Fruit fly (Drosophila melanogaster) whole organism, embryonic: ENCODE results near the gene CG6153.

Experiments
- Aef1 ChIP-seq: fragments of 200-800 bp; sonication (Bioruptor generic); IDR thresholded peaks from 3 replicates; pipeline ENCODE4 v1.3.6; 2022; ENCODE audit warnings: missing biosample characterization, missing genetic modification characterization
- CG10267 ChIP-seq: fragments of 200-800 bp; sonication (Bioruptor generic); optimal IDR thresholded peaks from 2 replicates; lab custom pipeline; 2018; ENCODE audit warnings: missing biosample characterization, mild to moderate bottlenecking, missing genetic modification characterization, moderate library complexity
- CG13424 ChIP-seq: fragments of 200-800 bp; sonication (Bioruptor generic); optimal IDR thresholded peaks from 2 replicates; lab custom pipeline; 2019; ENCODE audit warnings: missing biosample characterization, mild to moderate bottlenecking, missing genetic modification characterization, moderate library complexity
- CG14710 ChIP-seq: fragments of 200-800 bp; sonication (Bioruptor generic); optimal IDR thresholded peaks from 3 replicates; lab custom pipeline; 2019; ENCODE audit warnings: missing biosample characterization, mild to moderate bottlenecking, missing genetic modification characterization, moderate library complexity
- CG15514 ChIP-seq: fragments of 200-800 bp; sonication (Bioruptor generic); optimal IDR thresholded peaks from 3 replicates; lab custom pipeline; 2017; ENCODE audit warnings: missing biosample characterization, missing genetic modification characterization, mild to moderate bottlenecking, moderate library complexity, missing genetic modification reagents
- CG1603 ChIP-seq: fragments of 200-800 bp; sonication (Bioruptor generic); optimal IDR thresholded peaks from 2 replicates; lab custom pipeline; 2019; ENCODE audit warnings: missing biosample characterization, mild to moderate bottlenecking, missing genetic modification characterization, moderate library complexity
- CG17385 ChIP-seq: fragments of 200-800 bp; sonication (Bioruptor generic); optimal IDR thresholded peaks from 3 replicates; lab custom pipeline; 2018; ENCODE audit warnings: missing biosample characterization, mild to moderate bottlenecking, missing genetic modification characterization
- CG2116 ChIP-seq: fragments of 200-800 bp; sonication (Bioruptor generic); optimal IDR thresholded peaks from 3 replicates; lab custom pipeline; 2018; ENCODE audit warnings: missing biosample characterization, mild to moderate bottlenecking, missing genetic modification characterization
- CG30020 ChIP-seq: fragments of 200-800 bp; optimal IDR thresholded peaks from 2 replicates; lab custom pipeline; 2019; ENCODE audit warnings: missing biosample characterization, mild to moderate bottlenecking, missing genetic modification characterization, moderate library complexity
- CG3995 ChIP-seq: fragments of 200-800 bp; sonication (Bioruptor generic); optimal IDR thresholded peaks from 3 replicates; lab custom pipeline; 2016; ENCODE audit warnings: missing biosample characterization, missing genetic modification characterization
- CG6654 ChIP-seq: fragments of 200-800 bp; sonication (Bioruptor generic); optimal IDR thresholded peaks from 2 replicates; lab custom pipeline; 2017; ENCODE audit warnings: missing biosample characterization, mild to moderate bottlenecking, missing genetic modification characterization
- CG7928 ChIP-seq: fragments of 200-800 bp; sonication (Bioruptor generic); optimal IDR thresholded peaks from 2 replicates; lab custom pipeline; 2017; ENCODE audit warnings: missing biosample characterization, mild to moderate bottlenecking, missing genetic modification characterization
- CG9797 ChIP-seq: fragments of 200-800 bp; sonication (Bioruptor generic); optimal IDR thresholded peaks from 3 replicates; lab custom pipeline; 2018; ENCODE audit warnings: missing biosample characterization, mild to moderate bottlenecking, missing genetic modification characterization
- CG9817 ChIP-seq: fragments of 200-800 bp; sonication (Bioruptor generic); optimal IDR thresholded peaks from 2 replicates; lab custom pipeline; 2018; ENCODE audit warnings: missing biosample characterization, mild to moderate bottlenecking, missing genetic modification characterization, moderate library complexity
- Dp ChIP-seq: fragments of 200-800 bp; sonication (Bioruptor generic); optimal IDR thresholded peaks from 2 replicates; lab custom pipeline; 2018; ENCODE audit warnings: missing biosample characterization, mild to moderate bottlenecking, missing genetic modification characterization, moderate library complexity
- E2f2 ChIP-seq: fragments of 200-800 bp; sonication (Bioruptor generic); IDR thresholded peaks from 2 replicates; pipeline ENCODE4 v1.3.6; 2022; ENCODE audit warnings: missing biosample characterization, missing genetic modification characterization
- Gsc ChIP-seq: fragments of 200-800 bp; sonication (Bioruptor generic); IDR thresholded peaks from 2 replicates; pipeline ENCODE4 v1.3.6; 2022; ENCODE audit warnings: missing biosample characterization, missing genetic modification characterization
- MTF-1 ChIP-seq: fragments of 200-800 bp; sonication (Bioruptor generic); optimal IDR thresholded peaks from 2 replicates; lab custom pipeline; 2018; ENCODE audit warnings: missing biosample characterization, mild to moderate bottlenecking, missing genetic modification characterization, borderline replicate concordance
- NK7.1 ChIP-seq: fragments of 200-800 bp; sonication (Bioruptor generic); optimal IDR thresholded peaks from 3 replicates; lab custom pipeline; 2016; ENCODE audit warnings: missing biosample characterization, missing genetic modification characterization
- Pdp1 ChIP-seq, 2 experiments: fragments of 200-800 bp; sonication (Bioruptor generic); optimal IDR thresholded peaks; 3 replicates each; lab custom pipeline; 2016; ENCODE audit warnings: missing biosample characterization in 2 of 2, missing genetic modification characterization in 2 of 2, mild to moderate bottlenecking in 1 of 2, moderate library complexity in 1 of 2
- Rfx ChIP-seq: fragments of 200-800 bp; sonication (Bioruptor generic); IDR thresholded peaks from 2 replicates; pipeline ENCODE4 v1.3.6; 2022; ENCODE audit warnings: missing biosample characterization, missing genetic modification characterization
- Sry-δ ChIP-seq: fragments of 200-800 bp; sonication (Bioruptor generic); optimal IDR thresholded peaks from 2 replicates; lab custom pipeline; 2016; ENCODE audit warnings: missing biosample characterization, missing genetic modification characterization
- Ssrp ChIP-seq: fragments of 200-800 bp; sonication (Bioruptor generic); optimal IDR thresholded peaks from 2 replicates; lab custom pipeline; 2018; ENCODE audit warnings: missing biosample characterization, mild to moderate bottlenecking, missing genetic modification characterization, moderate library complexity
- Stat92E ChIP-seq, 3 experiments: fragments of >200 bp in 2 of 3; fragments of 200-800 bp in 1 of 3; sonication (Bioruptor generic) in 1 of 3; optimal IDR thresholded peaks; 2 replicates each; lab custom pipeline; 2017 to 2019; ENCODE audit warnings: missing biosample characterization in 3 of 3, missing genetic modification characterization in 3 of 3, mild to moderate bottlenecking in 1 of 3, moderate library complexity in 1 of 3
- TFAM ChIP-seq: fragments of 200-800 bp; sonication (Bioruptor generic); optimal IDR thresholded peaks from 2 replicates; lab custom pipeline; 2017; ENCODE audit warnings: missing biosample characterization, missing genetic modification characterization, inconsistent platforms
- YL-1 ChIP-seq: fragments of 200-800 bp; sonication (Bioruptor generic); optimal IDR thresholded peaks from 3 replicates; lab custom pipeline; 2017; ENCODE audit warnings: missing biosample characterization, mild to moderate bottlenecking, missing genetic modification characterization
- crp ChIP-seq, 2 experiments: fragments of 200-800 bp; sonication (Bioruptor generic); optimal IDR thresholded peaks; 2 replicates in 1 of 2; 3 replicates in 1 of 2; lab custom pipeline; 2017; ENCODE audit warnings: missing biosample characterization in 2 of 2, missing genetic modification characterization in 2 of 2, mild to moderate bottlenecking in 1 of 2, moderate library complexity in 1 of 2
- dm ChIP-seq: fragments of 200-800 bp; sonication (Bioruptor generic); optimal IDR thresholded peaks from 3 replicates; lab custom pipeline; 2016; ENCODE audit warnings: missing biosample characterization, missing genetic modification characterization
- dmrt99B ChIP-seq: fragments of 200-800 bp; sonication (Bioruptor generic); optimal IDR thresholded peaks from 2 replicates; lab custom pipeline; 2018; ENCODE audit warnings: missing biosample characterization, mild to moderate bottlenecking, missing genetic modification characterization, moderate library complexity
- dpn ChIP-seq, 2 experiments: fragments of 200-800 bp; sonication (Bioruptor generic); optimal IDR thresholded peaks; 3 replicates each; lab custom pipeline; 2016; ENCODE audit warnings: missing biosample characterization in 2 of 2, missing genetic modification characterization in 2 of 2
- en ChIP-seq: fragments of 200-800 bp; sonication (Bioruptor generic); optimal IDR thresholded peaks from 2 replicates; lab custom pipeline; 2016; ENCODE audit warnings: missing biosample characterization, missing genetic modification characterization
- eyg ChIP-seq: fragments of 200-800 bp; sonication (Bioruptor generic); optimal IDR thresholded peaks from 3 replicates; lab custom pipeline; 2016; ENCODE audit warnings: missing biosample characterization, missing genetic modification characterization
- ftz-f1 ChIP-seq: fragments of 200-800 bp; sonication (Bioruptor generic); optimal IDR thresholded peaks from 2 replicates; lab custom pipeline; 2016; ENCODE audit warnings: missing biosample characterization, missing genetic modification characterization
- gem ChIP-seq: fragments of 200-800 bp; sonication (Bioruptor generic); optimal IDR thresholded peaks from 2 replicates; lab custom pipeline; 2019; ENCODE audit warnings: missing biosample characterization, mild to moderate bottlenecking, missing genetic modification characterization, moderate library complexity
- hth ChIP-seq: fragments of >200 bp; optimal IDR thresholded peaks from 2 replicates; lab custom pipeline; 2017; ENCODE audit warnings: inconsistent platforms
- nerfin-2 ChIP-seq: fragments of 200-800 bp; sonication (Bioruptor generic); IDR thresholded peaks from 2 replicates; pipeline ENCODE4 v1.3.6; 2022; ENCODE audit warnings: missing biosample characterization, missing genetic modification characterization; ENCODE audit not compliant: partially characterized antibody
- pzg ChIP-seq: fragments of 200-800 bp; sonication (Bioruptor generic); optimal IDR thresholded peaks from 3 replicates; lab custom pipeline; 2018; ENCODE audit warnings: missing biosample characterization, mild to moderate bottlenecking, missing genetic modification characterization, moderate library complexity
- repo ChIP-seq: fragments of 200-800 bp; sonication (Bioruptor generic); optimal IDR thresholded peaks from 2 replicates; lab custom pipeline; 2016; ENCODE audit warnings: missing biosample characterization, missing genetic modification characterization
- sens ChIP-seq: fragments of 200-800 bp; sonication (Bioruptor generic); peaks from one replicate; lab custom pipeline; 2016; ENCODE audit warnings: missing biosample characterization, missing genetic modification characterization
- slbo ChIP-seq: fragments of 200-800 bp; sonication (Bioruptor generic); IDR thresholded peaks from 2 replicates; pipeline ENCODE4 v1.3.6; 2022; ENCODE audit warnings: missing biosample characterization, missing genetic modification characterization
- sna ChIP-seq: fragments of 200-800 bp; sonication (Bioruptor generic); IDR thresholded peaks from 2 replicates; pipeline ENCODE4 v1.3.6; 2022; ENCODE audit warnings: missing biosample characterization, missing genetic modification characterization; ENCODE audit not compliant: partially characterized antibody
- ssp ChIP-seq: fragments of 200-800 bp; sonication (Bioruptor generic); IDR thresholded peaks from 2 replicates; pipeline ENCODE4 v1.3.6; 2022; ENCODE audit warnings: missing biosample characterization, missing genetic modification characterization
- tgo ChIP-seq: fragments of 200-800 bp; sonication (Bioruptor generic); IDR thresholded peaks from 3 replicates; pipeline ENCODE4 v1.3.6; 2022; ENCODE audit warnings: missing biosample characterization, missing genetic modification characterization
- trem ChIP-seq: fragments of 200-800 bp; optimal IDR thresholded peaks from 3 replicates; lab custom pipeline; 2019; ENCODE audit warnings: missing biosample characterization, mild to moderate bottlenecking, missing genetic modification characterization, moderate library complexity

CG6153 gene

DNA sequence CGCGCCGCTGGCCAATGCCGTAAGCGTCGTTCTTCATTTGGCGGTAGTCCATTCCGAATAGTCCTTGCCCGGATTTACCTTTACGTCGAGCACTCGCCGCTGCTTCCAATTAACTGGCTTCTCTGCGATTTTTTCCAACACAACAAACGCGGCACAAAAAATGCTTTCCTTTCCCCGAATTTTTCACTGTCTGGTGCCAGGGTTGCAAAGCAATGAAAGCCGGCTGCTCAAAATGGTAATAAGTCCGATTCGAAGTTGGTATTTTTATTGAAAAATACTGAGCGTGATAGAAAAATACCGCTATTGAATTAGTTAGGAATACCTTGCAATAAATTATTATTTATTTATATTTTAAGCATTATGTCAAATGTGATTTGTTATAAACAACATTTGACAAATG is 19.5 kb downstream of the CG6153 start (continued):
- TF ChIP-seq nerfin-2 (GFP tag; lab: Robert Waterston, UW) = peak; percentile 11; the same call in 1 of the 2 replicates
- TF ChIP-seq slbo (GFP tag; lab: Robert Waterston, UW) = no peak
- no peak for TF ChIP-seq MTF-1 (GFP tag; lab: Kevin White, UChicago)
- TF ChIP-seq CG10267 = peak; percentile 64
- peak; percentile 54 for TF ChIP-seq pzg (GFP tag; lab: Kevin White, UChicago)
- peak; percentile 65 for TF ChIP-seq YL-1 (GFP tag; lab: Kevin White, UChicago)
- TF ChIP-seq crp (GFP tag; optimal IDR thresholded peaks at IDR 0.05; lab: Kevin White, UChicago) = peak in 1 of 2 experiments; percentile 15
- peak; percentile 45 for TF ChIP-seq CG3995
- 0 out of 2 replicates have a peak, but pooled peaks have one; percentile 7 for TF ChIP-seq ssp (GFP tag; lab: Robert Waterston, UW)
- peak in 1 of 2 experiments; percentile 18 for TF ChIP-seq dpn (GFP tag; optimal IDR thresholded peaks at IDR 0.05; lab: Kevin White, UChicago)
- peak; percentile 31 for TF ChIP-seq Rfx (GFP tag; lab: Robert Waterston, UW)
- TF ChIP-seq CG13424 (tag; lab: Kevin White, UChicago) = no peak
- TF ChIP-seq en (GFP tag; lab: Kevin White, UChicago) = no peak
- peak; percentile 26 for TF ChIP-seq Dp (GFP tag; lab: Kevin White, UChicago)
- TF ChIP-seq Sry-δ (GFP tag; lab: Kevin White, UChicago) = peak; percentile 6
- TF ChIP-seq Gsc (GFP tag; lab: Robert Waterston, UW) = no peak
- no peak for TF ChIP-seq CG6654 (GFP tag; lab: Kevin White, UChicago)
- TF ChIP-seq tgo = no peak
- TF ChIP-seq dmrt99B (tag; lab: Kevin White, UChicago) = no peak
- no peak for TF ChIP-seq repo (GFP tag; lab: Kevin White, UChicago)
- 0 out of 2 replicates have a peak, but pooled peaks have one; percentile 15 for TF ChIP-seq sna (GFP tag; lab: Robert Waterston, UW)
- TF ChIP-seq E2f2 = peak; percentile 26; the same call in 1 of the 2 replicates
- peak; percentile 93 for TF ChIP-seq CG2116 (GFP tag; lab: Kevin White, UChicago)
- peak; percentile 91 for TF ChIP-seq CG7928
- TF ChIP-seq CG15514 = peak; percentile 50
- no peak for TF ChIP-seq CG9817 (tag; lab: Kevin White, UChicago)
- TF ChIP-seq Stat92E (GFP tag; optimal IDR thresholded peaks at IDR 0.05; lab: Kevin White, UChicago) = peak in 1 of 3 experiments; percentile 7
- no peak for TF ChIP-seq Aef1 (GFP tag; lab: Robert Waterston, UW)
- TF ChIP-seq eyg = no peak
- no peak for TF ChIP-seq CG17385 (GFP tag; lab: Kevin White, UChicago)
- TF ChIP-seq CG9797 (GFP tag; lab: Kevin White, UChicago) = peak; percentile 79
- TF ChIP-seq CG1603 (tag; lab: Kevin White, UChicago) = peak; percentile 62
- TF ChIP-seq trem (tag; lab: Kevin White, UChicago) = peak; percentile 69
- peak in 1 of 2 experiments; percentile 6 for TF ChIP-seq Pdp1 (GFP tag; optimal IDR thresholded peaks at IDR 0.05; lab: Kevin White, UChicago)
- TF ChIP-seq ftz-f1 (GFP tag; lab: Kevin White, UChicago) = no peak
- TF ChIP-seq CG14710 (tag; lab: Kevin White, UChicago) = peak; percentile 55
- peak; percentile 63 for TF ChIP-seq CG30020 (tag; lab: Kevin White, UChicago)
- no peak for TF ChIP-seq gem (tag; lab: Kevin White, UChicago)
- TF ChIP-seq dm = peak; percentile 2
- peak; percentile 41 for TF ChIP-seq sens (GFP tag; lab: Kevin White, UChicago)
- no peak for TF ChIP-seq Ssrp
- TF ChIP-seq hth (lab: Kevin White, UChicago) = no peak
- no peak for TF ChIP-seq NK7.1 (GFP tag; lab: Kevin White, UChicago)
- no peak for TF ChIP-seq TFAM (GFP tag; lab: Kevin White, UChicago)
